Fruit fly (Drosophila melanogaster): Measurements from ENCODE around the gene CG1265.

dm6 chr3L:4277796-4278195, 23.2 kb downstream of the CG1265 start, which contains the start of gene Ctl1:
- TF ChIP-seq fd85E (GFP tag; optimal IDR thresholded peaks at IDR 0.05): no peak
- TF ChIP-seq CG7368 (GFP tag; optimal IDR thresholded peaks at IDR 0.05): no peak
- no peak for TF ChIP-seq CG1621 (tag; optimal IDR thresholded peaks at IDR 0.05)
- TF ChIP-seq CG10669 (GFP tag; optimal IDR thresholded peaks at IDR 0.05): no peak
- TF ChIP-seq Eip93F (GFP tag; optimal IDR thresholded peaks at IDR 0.05): no peak

All from whole organism, prepupa.